Worm (Caenorhabditis elegans) whole organism, young adult: Measurements from ENCODE around the gene F14H12.17.
A peak's percentile ranks its signal among the peaks of the same experiment; 100 is the strongest.

Source experiments
- B0261.1 ChIP-seq: sonication (generic microtip); optimal IDR thresholded peaks from 2 replicates; lab custom pipeline; 2016; ENCODE audit warnings: mild to moderate bottlenecking, missing genetic modification characterization, moderate library complexity, missing compliant biosample characterization
- F57C9.4 ChIP-seq: sonication (generic microtip); optimal IDR thresholded peaks from 2 replicates; lab custom pipeline; 2017; ENCODE audit warnings: mild to moderate bottlenecking, missing genetic modification characterization, missing compliant biosample characterization
- T07F8.4 ChIP-seq: sonication (generic microtip); optimal IDR thresholded peaks from 2 replicates; lab custom pipeline; 2016; ENCODE audit warnings: mild to moderate bottlenecking, missing genetic modification characterization, moderate library complexity, missing compliant biosample characterization
- Y53F4B.3 ChIP-seq: fragments of 200-800 bp; sonication (Bioruptor generic); IDR thresholded peaks from 2 replicates; pipeline ENCODE4 v1.3.6; 2022; ENCODE audit warnings: missing genetic modification reagents, missing genetic modification characterization, missing compliant biosample characterization
- Y53G8AR.9 ChIP-seq: fragments of 200-800 bp; sonication (Bioruptor generic); conservative IDR thresholded peaks from 2 replicates; pipeline ENCODE4 v1.3.6; 2022; ENCODE audit warnings: missing genetic modification reagents, missing genetic modification characterization, missing compliant biosample characterization
- Y67H2A.10 ChIP-seq: fragments of 200-800 bp; sonication (Bioruptor generic); conservative IDR thresholded peaks from 2 replicates; pipeline ENCODE4 v1.3.6; 2022; ENCODE audit warnings: missing genetic modification reagents, missing genetic modification characterization, missing compliant biosample characterization
- Y95B8A.8 ChIP-seq: fragments of 200-800 bp; sonication (Bioruptor generic); IDR thresholded peaks from 2 replicates; pipeline ENCODE4 v1.3.6; 2022; ENCODE audit warnings: missing genetic modification reagents, missing genetic modification characterization, missing compliant biosample characterization
- ZK185.1 ChIP-seq: sonication (generic microtip); optimal IDR thresholded peaks from 2 replicates; lab custom pipeline; 2016; ENCODE audit warnings: mild to moderate bottlenecking, missing genetic modification characterization, missing compliant biosample characterization; ENCODE audit not compliant: poor library complexity, severe bottlenecking
- akir-1 ChIP-seq: fragments of 200-800 bp; sonication (Bioruptor generic); optimal IDR thresholded peaks from 2 replicates; lab custom pipeline; 2018; ENCODE audit warnings: mild to moderate bottlenecking, missing genetic modification characterization, moderate library complexity, missing compliant biosample characterization
- aptf-2 ChIP-seq: fragments of 200-800 bp; sonication (Bioruptor generic); conservative IDR thresholded peaks from 2 replicates; pipeline ENCODE4 v1.3.6; 2022; ENCODE audit warnings: missing genetic modification reagents, missing genetic modification characterization, missing compliant biosample characterization
- bed-2 ChIP-seq: fragments of 200-800 bp; sonication (Bioruptor generic); IDR thresholded peaks from 2 replicates; pipeline ENCODE4 v1.3.6; 2022; ENCODE audit warnings: missing genetic modification reagents, missing genetic modification characterization, missing compliant biosample characterization
- ccch-3 ChIP-seq: fragments of 200-800 bp; sonication (Bioruptor generic); optimal IDR thresholded peaks from 2 replicates; lab custom pipeline; 2018; ENCODE audit warnings: mild to moderate bottlenecking, missing genetic modification characterization, missing compliant biosample characterization
- cebp-1 ChIP-seq, 2 experiments: fragments of 200-800 bp in 1 of 2; sonication (Bioruptor generic) in 1 of 2; sonication (generic microtip) in 1 of 2; IDR thresholded peaks in 1 of 2; optimal IDR thresholded peaks in 1 of 2; 2 replicates each; pipeline versions ENCODE4 v1.3.6 to Lab custom; 2017 to 2022; ENCODE audit warnings: missing compliant biosample characterization in 2 of 2, missing genetic modification characterization in 2 of 2, mild to moderate bottlenecking in 1 of 2, missing genetic modification reagents in 1 of 2, moderate library complexity in 1 of 2
- ceh-100 ChIP-seq: fragments of 200-800 bp; sonication (Bioruptor generic); IDR thresholded peaks from 2 replicates; pipeline ENCODE4 v1.3.6; 2022; ENCODE audit warnings: missing genetic modification reagents, missing genetic modification characterization, missing compliant biosample characterization
- ceh-27 ChIP-seq: fragments of 200-800 bp; sonication (Bioruptor generic); optimal IDR thresholded peaks from 2 replicates; lab custom pipeline; 2018; ENCODE audit warnings: mild to moderate bottlenecking, missing genetic modification characterization, moderate library complexity, missing compliant biosample characterization
- ceh-58 ChIP-seq: fragments of 200-800 bp; sonication (Bioruptor generic); IDR thresholded peaks from 2 replicates; pipeline ENCODE4 v1.3.6; 2022; ENCODE audit warnings: missing genetic modification characterization, missing compliant biosample characterization
- ceh-91 ChIP-seq: fragments of 200-800 bp; sonication (Bioruptor generic); IDR thresholded peaks from 2 replicates; pipeline ENCODE4 v1.3.6; 2022; ENCODE audit warnings: missing genetic modification reagents, missing genetic modification characterization, missing compliant biosample characterization
- die-1 ChIP-seq: sonication (generic microtip); optimal IDR thresholded peaks from 2 replicates; lab custom pipeline; 2016; ENCODE audit warnings: missing genotype, mild to moderate bottlenecking, missing genetic modification characterization, missing compliant biosample characterization
- dpff-1 ChIP-seq: sonication (generic microtip); optimal IDR thresholded peaks from 2 replicates; lab custom pipeline; 2017; ENCODE audit warnings: mild to moderate bottlenecking, missing genetic modification characterization, missing compliant biosample characterization
- dpl-1 ChIP-seq: fragments of 150-350 bp; optimal IDR thresholded peaks from 2 replicates; lab custom pipeline; 2014; ENCODE audit warnings: missing biosample characterization, missing genetic modification reagents, missing genetic modification characterization
- efl-1 ChIP-seq: fragments of 150-350 bp; optimal IDR thresholded peaks from 2 replicates; lab custom pipeline; 2014; ENCODE audit warnings: missing biosample characterization, missing genetic modification reagents, missing genetic modification characterization
- egl-18 ChIP-seq: fragments of 200-800 bp; sonication (Bioruptor generic); IDR thresholded peaks from 2 replicates; pipeline ENCODE4 v1.3.6; 2022; ENCODE audit warnings: missing genetic modification reagents, missing genetic modification characterization, missing compliant biosample characterization
- egl-44 ChIP-seq: fragments of 200-800 bp; sonication (Bioruptor generic); IDR thresholded peaks from 2 replicates; pipeline ENCODE4 v1.3.6; 2022; ENCODE audit warnings: missing genetic modification reagents, missing genetic modification characterization, missing compliant biosample characterization
- egrh-3 ChIP-seq: fragments of 200-800 bp; sonication (Bioruptor generic); IDR thresholded peaks from 2 replicates; pipeline ENCODE4 v1.3.6; 2022; ENCODE audit warnings: missing genetic modification reagents, missing genetic modification characterization, missing compliant biosample characterization
- him-1 ChIP-seq: sonication (generic microtip); optimal IDR thresholded peaks from 2 replicates; lab custom pipeline; 2016; ENCODE audit warnings: missing genotype, missing genetic modification reagents, missing genetic modification characterization, missing compliant biosample characterization
- lag-1 ChIP-seq: fragments of 200-800 bp; sonication (Bioruptor generic); IDR thresholded peaks from 2 replicates; pipeline ENCODE4 v1.3.6; 2022; ENCODE audit warnings: missing genetic modification reagents, missing genetic modification characterization, missing compliant biosample characterization
- let-607 ChIP-seq, 2 experiments: fragments of 200-800 bp in 1 of 2; sonication (Bioruptor generic) in 1 of 2; sonication (generic microtip) in 1 of 2; optimal IDR thresholded peaks; 2 replicates each; lab custom pipeline; 2016 to 2018; ENCODE audit warnings: mild to moderate bottlenecking in 2 of 2, missing compliant biosample characterization in 2 of 2, missing genetic modification characterization in 2 of 2, moderate library complexity in 2 of 2, missing genotype in 1 of 2
- lin-26 ChIP-seq: fragments of 200-800 bp; sonication (Bioruptor generic); IDR thresholded peaks from 2 replicates; pipeline ENCODE4 v1.3.6; 2022; ENCODE audit warnings: missing genetic modification reagents, missing genetic modification characterization, missing compliant biosample characterization
- lin-40 ChIP-seq: sonication (generic microtip); optimal IDR thresholded peaks from 2 replicates; lab custom pipeline; 2016; ENCODE audit warnings: missing genetic modification characterization, mild to moderate bottlenecking, missing compliant biosample characterization, missing genotype, missing genetic modification reagents
- lir-1 ChIP-seq: fragments of 200-800 bp; sonication (Bioruptor generic); conservative IDR thresholded peaks from 2 replicates; pipeline ENCODE4 v1.3.6; 2022; ENCODE audit warnings: missing genetic modification reagents, missing genetic modification characterization, missing compliant biosample characterization
- lsl-1 ChIP-seq: fragments of 200-800 bp; sonication (Bioruptor generic); optimal IDR thresholded peaks from 2 replicates; lab custom pipeline; 2018; ENCODE audit warnings: mild to moderate bottlenecking, missing genetic modification characterization, moderate library complexity, missing compliant biosample characterization
- madf-6 ChIP-seq: fragments of 200-800 bp; sonication (Bioruptor generic); IDR thresholded peaks from 2 replicates; pipeline ENCODE4 v1.3.6; 2022; ENCODE audit warnings: missing genetic modification reagents, missing genetic modification characterization, missing compliant biosample characterization
- madf-8 ChIP-seq: fragments of 200-800 bp; sonication (Bioruptor generic); conservative IDR thresholded peaks from 2 replicates; pipeline ENCODE4 v1.3.6; 2022; ENCODE audit warnings: missing genetic modification reagents, missing genetic modification characterization, missing compliant biosample characterization
- mcd-1 ChIP-seq: fragments of 200-800 bp; sonication (Bioruptor generic); IDR thresholded peaks from 2 replicates; pipeline ENCODE4 v1.3.6; 2022; ENCODE audit warnings: missing genetic modification reagents, missing genetic modification characterization, missing compliant biosample characterization
- mes-4 ChIP-seq: sonication (generic microtip); optimal IDR thresholded peaks from 2 replicates; lab custom pipeline; 2016; ENCODE audit warnings: missing genotype, missing genetic modification characterization, missing compliant biosample characterization
- mxl-1 ChIP-seq: sonication (generic microtip); optimal IDR thresholded peaks from 2 replicates; lab custom pipeline; 2016; ENCODE audit warnings: missing genetic modification characterization, missing compliant biosample characterization
- nfyb-1 ChIP-seq: fragments of 200-800 bp; sonication (Bioruptor generic); IDR thresholded peaks from 2 replicates; pipeline ENCODE4 v1.3.6; 2022; ENCODE audit warnings: missing genetic modification reagents, missing genetic modification characterization, missing compliant biosample characterization
- nhr-179 ChIP-seq: sonication (generic microtip); optimal IDR thresholded peaks from 2 replicates; lab custom pipeline; 2016; ENCODE audit warnings: mild to moderate bottlenecking, missing genetic modification characterization, missing compliant biosample characterization
- nhr-90 ChIP-seq: sonication (generic microtip); optimal IDR thresholded peaks from 2 replicates; lab custom pipeline; 2016; ENCODE audit warnings: missing genotype, mild to moderate bottlenecking, missing genetic modification characterization, missing compliant biosample characterization
- pha-4 ChIP-seq: fragments of 150-350 bp; sonication (generic microtip); optimal IDR thresholded peaks from 2 replicates; lab custom pipeline; 2014; ENCODE audit warnings: missing biosample characterization, missing genetic modification reagents, missing genetic modification characterization
- rcor-1 ChIP-seq: fragments of 200-800 bp; sonication (Bioruptor generic); IDR thresholded peaks from 2 replicates; pipeline ENCODE4 v1.3.6; 2022; ENCODE audit warnings: missing genetic modification reagents, missing genetic modification characterization, missing compliant biosample characterization
- rec-8 ChIP-seq, 2 experiments: sonication (generic microtip); optimal IDR thresholded peaks; 2 replicates each; lab custom pipeline; 2016; ENCODE audit warnings: mild to moderate bottlenecking in 2 of 2, missing genetic modification characterization in 2 of 2, missing genetic modification reagents in 2 of 2, missing genotype in 2 of 2, missing biosample characterization in 1 of 2, missing compliant biosample characterization in 1 of 2, moderate library complexity in 1 of 2
- snpc-1.3 ChIP-seq: sonication (generic microtip); optimal IDR thresholded peaks from 2 replicates; lab custom pipeline; 2017; ENCODE audit warnings: missing genetic modification characterization, mild to moderate bottlenecking, missing compliant biosample characterization, antibody characterized with exemption, moderate library complexity, missing genotype, missing genetic modification reagents; ENCODE audit not compliant: insufficient read depth
- tbx-9 ChIP-seq: sonication (generic microtip); optimal IDR thresholded peaks from 2 replicates; lab custom pipeline; 2016; ENCODE audit warnings: borderline replicate concordance, missing genetic modification characterization, inconsistent platforms, missing compliant biosample characterization
- unc-130 ChIP-seq: sonication (generic microtip); optimal IDR thresholded peaks from 2 replicates; lab custom pipeline; 2016; ENCODE audit warnings: missing genetic modification reagents, missing genetic modification characterization, missing compliant biosample characterization
- xnd-1 ChIP-seq: sonication (generic microtip); optimal IDR thresholded peaks from 2 replicates; lab custom pipeline; 2016; ENCODE audit warnings: missing genotype, missing genetic modification reagents, missing genetic modification characterization, missing compliant biosample characterization
- ztf-6 ChIP-seq: fragments of 200-800 bp; sonication (Bioruptor generic); IDR thresholded peaks from 2 replicates; pipeline ENCODE4 v1.3.6; 2022; ENCODE audit warnings: missing genetic modification reagents, missing genetic modification characterization, missing compliant biosample characterization

The F14H12.17 gene

ce11 chrX:4388834-4389409, 25.8 kb upstream of the F14H12.17 start, which contains the start of gene dpy-23 (continued):
- TF ChIP-seq unc-130 (GFP tag; lab: Kevin White, UChicago) (no peak), lir-1 (GFP tag; lab: Robert Waterston, UW) (peak; percentile 71; the same call in 1 of the 2 replicates), egl-44 (GFP tag; lab: Robert Waterston, UW) (no peak), ccch-3 (GFP tag; lab: Kevin White, UChicago) (no peak), die-1 (tag; lab: Kevin White, UChicago) (peak; percentile 16), egrh-3 (GFP tag; lab: Robert Waterston, UW) (peak; percentile 60), xnd-1 (tag; lab: Kevin White, UChicago) (no peak), madf-8 (GFP tag; lab: Robert Waterston, UW) (no peak), T07F8.4 (no peak), cebp-1 (GFP tag; IDR thresholded peaks at IDR 0.05; lab: Robert Waterston, UW) (peak; percentile 84), cebp-1 (tag; optimal IDR thresholded peaks at IDR 0.05; lab: Kevin White, UChicago) (peak; percentile 96), dpl-1 (GFP tag; lab: Kevin White, UChicago) (peak; percentile 5), lag-1 (GFP tag; lab: Robert Waterston, UW) (no peak), Y67H2A.10 (GFP tag; lab: Robert Waterston, UW) (peak; percentile 64), Y53G8AR.9 (peak; percentile 69; the same call in 1 of the 2 replicates), ceh-27 (GFP tag; lab: Kevin White, UChicago) (peak; percentile 95), dpff-1 (tag; lab: Kevin White, UChicago) (no peak), snpc-1.3 (tag; lab: Kevin White, UChicago) (no peak), rec-8 (tag; optimal IDR thresholded peaks at IDR 0.05; lab: Kevin White, UChicago) (no peak), ZK185.1 (tag; lab: Kevin White, UChicago) (peak; percentile 81), let-607 (tag; optimal IDR thresholded peaks at IDR 0.05; lab: Kevin White, UChicago) (peak in 1 of 2 experiments; percentile 59), mxl-1 (tag; lab: Kevin White, UChicago) (no peak), akir-1 (no peak), him-1 (tag; lab: Kevin White, UChicago) (no peak), Y53F4B.3 (GFP tag; lab: Robert Waterston, UW) (no peak), mes-4 (tag; lab: Kevin White, UChicago) (no peak), nfyb-1 (peak; percentile 87), bed-2 (GFP tag; lab: Robert Waterston, UW) (peak; percentile 80; the same call in 1 of the 2 replicates), F57C9.4 (tag; lab: Kevin White, UChicago) (no peak), pha-4 (peak; percentile 33), tbx-9 (tag; lab: Kevin White, UChicago) (no peak), ztf-6 (GFP tag; lab: Robert Waterston, UW) (no peak), nhr-90 (tag; lab: Kevin White, UChicago) (peak; percentile 2), egl-18 (no peak), rcor-1 (peak; percentile 61), ceh-58 (GFP tag; lab: Robert Waterston, UW) (no peak), lin-26 (GFP tag; lab: Robert Waterston, UW) (peak; percentile 76; the same call in 1 of the 2 replicates), ceh-100 (no peak), B0261.1 (tag; lab: Kevin White, UChicago) (no peak), efl-1 (GFP tag; lab: Kevin White, UChicago) (no peak), ceh-91 (GFP tag; lab: Robert Waterston, UW) (no peak), madf-6 (peak; percentile 40), Y95B8A.8 (GFP tag; lab: Robert Waterston, UW) (0 out of 2 replicates have a peak, but pooled peaks have one; percentile 19), nhr-179 (tag; lab: Kevin White, UChicago) (no peak), aptf-2 (GFP tag; lab: Robert Waterston, UW) (no peak), mcd-1 (GFP tag; lab: Robert Waterston, UW) (peak; percentile 71), lsl-1 (no peak), lin-40 (tag; lab: Kevin White, UChicago) (peak; percentile 89)
